Fruit fly (Drosophila melanogaster) S2 (cell line): ENCODE data around the gene png.
A peak's percentile ranks its signal among the peaks of the same experiment; 100 is the strongest.

ENCODE experiments used
- CG8478 ChIP-seq: fragments of >200 bp; optimal IDR thresholded peaks from 2 replicates; lab custom pipeline; 2018
- CTCF ChIP-seq, 2 experiments: fragments of >200 bp; optimal IDR thresholded peaks; 2 replicates each; lab custom pipeline; 2018

The png gene

dm6 chrX:1357501-1357900, at the start of gene png:
Gene png, minus strand, starts transcription at chrX:1357601.
- TF ChIP-seq CTCF (optimal IDR thresholded peaks at IDR 0.05; lab: Kevin White, UChicago) (peak in 1 of 2 experiments; percentile 31), CG8478 (lab: Kevin White, UChicago) (no peak)

dm6 chrX:1405779-1406178, 48.4 kb upstream of the png start:
- TF ChIP-seq CTCF (optimal IDR thresholded peaks at IDR 0.05; lab: Kevin White, UChicago) (no peak), CG8478 (lab: Kevin White, UChicago) (no peak)

- TF ChIP-seq CTCF (optimal IDR thresholded peaks at IDR 0.05; lab: Kevin White, UChicago), result peak; percentile 58 to 66
- TF ChIP-seq CG8478 (lab: Kevin White, UChicago), result no peak
Observed at dm6 chrX:1405012-1405411, 47.6 kb upstream of the png start.

- TF ChIP-seq CG8478 (lab: Kevin White, UChicago) (peak; percentile 65), CTCF (optimal IDR thresholded peaks at IDR 0.05; lab: Kevin White, UChicago) (peak; percentile 56)
Observed at dm6 chrX:1399056-1400003, 41.9 kb upstream of the png start.

- TF ChIP-seq CTCF (optimal IDR thresholded peaks at IDR 0.05; lab: Kevin White, UChicago) (no peak), CG8478 (lab: Kevin White, UChicago) (no peak)
Observed at dm6 chrX:1398455-1399055, 41.2 kb upstream of the png start.

dm6 chrX:1397649-1398454, 40.5 kb upstream of the png start:
- TF ChIP-seq CG8478 (lab: Kevin White, UChicago) (no peak), CTCF (optimal IDR thresholded peaks at IDR 0.05; lab: Kevin White, UChicago) (no peak)

dm6 chrX:1392875-1393274, 35.5 kb upstream of the png start, which contains the start of gene Rilpl:
Gene Rilpl, plus strand, starts transcription at chrX:1393054.
- TF ChIP-seq CTCF (optimal IDR thresholded peaks at IDR 0.05; lab: Kevin White, UChicago) (peak; percentile 22 to 26), CG8478 (lab: Kevin White, UChicago) (no peak)

- TF ChIP-seq CG8478 (lab: Kevin White, UChicago), result no peak
Observed at dm6 chrX:1388148-1388703, 30.8 kb upstream of the png start.

dm6 chrX:1387149-1387752, 29.9 kb upstream of the png start:
- TF ChIP-seq CTCF (optimal IDR thresholded peaks at IDR 0.05; lab: Kevin White, UChicago) (no peak), CG8478 (lab: Kevin White, UChicago) (no peak)

- TF ChIP-seq CG8478 (lab: Kevin White, UChicago), result no peak
- no peak for TF ChIP-seq CTCF (optimal IDR thresholded peaks at IDR 0.05; lab: Kevin White, UChicago)
Observed at dm6 chrX:1384232-1384631, 26.8 kb upstream of the png start.

dm6 chrX:1382489-1382888, 25.1 kb upstream of the png start:
- TF ChIP-seq CTCF (optimal IDR thresholded peaks at IDR 0.05; lab: Kevin White, UChicago), result no peak
- TF ChIP-seq CG8478 (lab: Kevin White, UChicago), result no peak

- TF ChIP-seq CTCF (optimal IDR thresholded peaks at IDR 0.05; lab: Kevin White, UChicago) (no peak), CG8478 (lab: Kevin White, UChicago) (no peak)
Observed at dm6 chrX:1381413-1381991, 24.1 kb upstream of the png start.

dm6 chrX:1380350-1381060, 23.1 kb upstream of the png start, which contains the start of the genes CG3719 and CG32813:
Gene CG3719, minus strand, starts transcription at chrX:1380480.
Gene CG32813, plus strand, starts transcription at chrX:1380914.
- peak in 1 of 2 experiments; percentile 17 for TF ChIP-seq CTCF (optimal IDR thresholded peaks at IDR 0.05; lab: Kevin White, UChicago)
- no peak for TF ChIP-seq CG8478 (lab: Kevin White, UChicago)
